Worm (Caenorhabditis elegans) whole organism, L2 larva: ENCODE data around the gene B0272.3.

Experiments
- mdl-1 ChIP-seq, 2 experiments: fragments of 150-350 bp in 1 of 2; sonication (generic microtip) in 1 of 2; optimal IDR thresholded peaks; 2 replicates each; lab custom pipeline; 2017; ENCODE audit warnings: missing biosample characterization in 2 of 2, missing genetic modification characterization in 2 of 2
- nhr-237 ChIP-seq: fragments of 150-350 bp; optimal IDR thresholded peaks from 2 replicates; lab custom pipeline; 2014; ENCODE audit warnings: missing biosample characterization, missing genetic modification characterization
- unc-55 ChIP-seq: fragments of 150-350 bp; sonication (generic microtip); optimal IDR thresholded peaks from 3 replicates; lab custom pipeline; 2014; ENCODE audit warnings: missing biosample characterization, missing genetic modification reagents, missing genetic modification characterization

- no peak for TF ChIP-seq nhr-237 (tag; lab: Kevin White, UChicago)
- TF ChIP-seq mdl-1 (tag; optimal IDR thresholded peaks at IDR 0.05; lab: Kevin White, UChicago) = no peak
- TF ChIP-seq unc-55 (GFP tag; lab: Kevin White, UChicago) = no peak
These were observed 21.4 kb downstream of the B0272.3 start, which contains the start of gene ZK899.3 for ce11 chrX:9452483-9453198.
